Fruit fly (Drosophila melanogaster) whole organism, adult: Measurements from ENCODE around the gene CG32987.

Experiments used
- CG11617 ChIP-seq: fragments of 200-800 bp; sonication (Bioruptor generic); optimal IDR thresholded peaks from 2 replicates; lab custom pipeline; 2017; ENCODE audit warnings: mild to moderate bottlenecking, missing biosample characterization, missing genetic modification reagents, missing genetic modification characterization
- CG12768 ChIP-seq: fragments of 200-800 bp; sonication (Bioruptor generic); optimal IDR thresholded peaks from 2 replicates; lab custom pipeline; 2017; ENCODE audit warnings: missing biosample characterization, missing genetic modification characterization, mild to moderate bottlenecking, moderate library complexity, missing genetic modification reagents
- CG14711 ChIP-seq: fragments of 200-800 bp; sonication (Bioruptor generic); optimal IDR thresholded peaks from 2 replicates; lab custom pipeline; 2018; ENCODE audit warnings: missing biosample characterization, mild to moderate bottlenecking, missing genetic modification characterization, moderate library complexity
- CG1620 ChIP-seq: fragments of 200-800 bp; sonication (Bioruptor generic); optimal IDR thresholded peaks from 2 replicates; lab custom pipeline; 2016; ENCODE audit warnings: missing biosample characterization, missing genetic modification characterization
- CG33017 ChIP-seq: fragments of 200-800 bp; sonication (Bioruptor generic); optimal IDR thresholded peaks from 2 replicates; lab custom pipeline; 2018; ENCODE audit warnings: missing biosample characterization, mild to moderate bottlenecking, missing genetic modification characterization, moderate library complexity
- CG5204 ChIP-seq: fragments of 200-800 bp; sonication (Bioruptor generic); optimal IDR thresholded peaks from 2 replicates; lab custom pipeline; 2016; ENCODE audit warnings: missing biosample characterization, missing genetic modification characterization
- CG7045 ChIP-seq: fragments of 200-800 bp; sonication (Bioruptor generic); optimal IDR thresholded peaks from 2 replicates; lab custom pipeline; 2017; ENCODE audit warnings: missing biosample characterization, mild to moderate bottlenecking, missing genetic modification characterization
- CG7101 ChIP-seq: fragments of 200-800 bp; sonication (Bioruptor generic); optimal IDR thresholded peaks from 2 replicates; lab custom pipeline; 2018; ENCODE audit warnings: missing biosample characterization, mild to moderate bottlenecking, missing genetic modification characterization, moderate library complexity
- Clk ChIP-seq: fragments of 200-800 bp; sonication (Bioruptor generic); optimal IDR thresholded peaks from 2 replicates; lab custom pipeline; 2017; ENCODE audit warnings: missing biosample characterization, missing genetic modification characterization
- Crg-1 ChIP-seq: fragments of 200-800 bp; sonication (Bioruptor generic); optimal IDR thresholded peaks from 2 replicates; lab custom pipeline; 2016; ENCODE audit warnings: missing biosample characterization, missing genetic modification characterization
- Hr96 ChIP-seq: fragments of 200-800 bp; sonication (Bioruptor generic); optimal IDR thresholded peaks from 2 replicates; lab custom pipeline; 2016; ENCODE audit warnings: missing biosample characterization, missing genetic modification characterization
- Mnt ChIP-seq: fragments of 200-800 bp; sonication (Bioruptor generic); optimal IDR thresholded peaks from 2 replicates; lab custom pipeline; 2016; ENCODE audit warnings: missing biosample characterization, mild to moderate bottlenecking, missing genetic modification characterization
- bab1 ChIP-seq: fragments of 200-800 bp; sonication (Bioruptor generic); optimal IDR thresholded peaks from 3 replicates; lab custom pipeline; 2019; ENCODE audit warnings: missing biosample characterization, mild to moderate bottlenecking, missing genetic modification characterization, moderate library complexity
- cic ChIP-seq: fragments of 200-800 bp; sonication (Bioruptor generic); optimal IDR thresholded peaks from 2 replicates; lab custom pipeline; 2017; ENCODE audit warnings: missing biosample characterization, mild to moderate bottlenecking, missing genetic modification characterization, moderate library complexity
- cnc ChIP-seq, 2 experiments: fragments of >200 bp; optimal IDR thresholded peaks; 2 replicates each; lab custom pipeline; 2017
- kay ChIP-seq: fragments of 200-800 bp; sonication (Bioruptor generic); peaks from one replicate; lab custom pipeline; 2016; ENCODE audit warnings: missing biosample characterization, missing genetic modification characterization, borderline replicate concordance
- ovo ChIP-seq: fragments of 200-800 bp; sonication (Bioruptor generic); optimal IDR thresholded peaks from 2 replicates; lab custom pipeline; 2016; ENCODE audit warnings: missing biosample characterization, missing genetic modification characterization
- pad ChIP-seq: fragments of 200-800 bp; sonication (Bioruptor generic); optimal IDR thresholded peaks from 3 replicates; lab custom pipeline; 2017; ENCODE audit warnings: missing biosample characterization, missing genetic modification characterization, mild to moderate bottlenecking, moderate library complexity, missing genetic modification reagents
- tj ChIP-seq: fragments of 200-800 bp; sonication (Bioruptor generic); optimal IDR thresholded peaks from 3 replicates; lab custom pipeline; 2017; ENCODE audit warnings: missing biosample characterization, mild to moderate bottlenecking, missing genetic modification characterization, moderate library complexity
- toe ChIP-seq: fragments of 200-800 bp; sonication (Bioruptor generic); optimal IDR thresholded peaks from 2 replicates; lab custom pipeline; 2016; ENCODE audit warnings: missing biosample characterization, missing genetic modification characterization

Gene CG32987

dm6 chr2L:8864564-8864963, 953 bp downstream of the CG32987 start, which contains the start of gene CG32988:
CG32988 (plus strand) TSS chr2L:8864864.
- TF ChIP-seq bab1 (GFP tag; lab: Kevin White, UChicago) (no peak), Clk (no peak), tj (GFP tag; lab: Kevin White, UChicago) (no peak), kay (no peak), CG7101 (tag; lab: Kevin White, UChicago) (no peak), pad (no peak), cic (GFP tag; lab: Kevin White, UChicago) (no peak), cnc (optimal IDR thresholded peaks at IDR 0.05; lab: Kevin White, UChicago) (no peak), CG7045 (no peak), Hr96 (no peak), CG1620 (GFP tag; lab: Kevin White, UChicago) (no peak), CG12768 (no peak), Mnt (GFP tag; lab: Kevin White, UChicago) (no peak), Crg-1 (GFP tag; lab: Kevin White, UChicago) (no peak), CG33017 (no peak), CG14711 (tag; lab: Kevin White, UChicago) (no peak), CG5204 (GFP tag; lab: Kevin White, UChicago) (no peak), CG11617 (GFP tag; lab: Kevin White, UChicago) (no peak), toe (no peak), ovo (no peak)

dm6 chr2L:8865550-8865949, 1.9 kb downstream of the CG32987 start, which contains the start of gene CG32983:
CG32983 (plus strand) TSS chr2L:8865850.
- TF ChIP-seq Mnt (GFP tag; lab: Kevin White, UChicago) (no peak), cnc (optimal IDR thresholded peaks at IDR 0.05; lab: Kevin White, UChicago) (no peak), CG7045 (no peak), kay (no peak), toe (no peak), Clk (no peak), CG33017 (no peak), Hr96 (no peak), tj (GFP tag; lab: Kevin White, UChicago) (no peak), CG11617 (GFP tag; lab: Kevin White, UChicago) (no peak), CG14711 (tag; lab: Kevin White, UChicago) (no peak), CG1620 (GFP tag; lab: Kevin White, UChicago) (no peak)

DNA sequence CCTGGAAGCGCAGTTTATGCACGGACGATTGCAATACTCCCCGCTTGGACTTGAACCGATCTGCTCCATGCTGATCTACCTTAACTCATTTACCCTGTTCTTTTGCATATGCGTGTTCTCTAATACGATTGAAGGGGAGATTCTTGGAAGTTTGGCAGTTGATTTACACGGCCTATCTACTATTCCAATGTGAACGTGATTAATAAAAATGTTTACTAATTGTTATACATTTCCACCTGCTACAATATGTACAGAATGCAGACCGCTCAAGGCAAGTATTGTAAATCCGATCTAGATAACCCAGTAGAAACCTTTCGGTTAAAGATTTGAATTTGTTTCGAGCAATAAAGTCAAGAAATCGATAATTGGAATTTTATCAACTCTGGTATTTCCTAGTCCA, 2.9 kb downstream of the CG32987 start, which contains the start of gene CG9483:
Gene CG9483, plus strand, starts transcription at position 301 of the 400 bp plus-strand sequence.
- no peak for TF ChIP-seq bab1 (GFP tag; lab: Kevin White, UChicago)
- TF ChIP-seq cnc (optimal IDR thresholded peaks at IDR 0.05; lab: Kevin White, UChicago), result no peak
- TF ChIP-seq kay, result no peak
- TF ChIP-seq tj (GFP tag; lab: Kevin White, UChicago), result no peak
- TF ChIP-seq CG7045, result no peak
- TF ChIP-seq CG5204 (GFP tag; lab: Kevin White, UChicago), result no peak
- no peak for TF ChIP-seq CG11617 (GFP tag; lab: Kevin White, UChicago)
- no peak for TF ChIP-seq cic (GFP tag; lab: Kevin White, UChicago)
- no peak for TF ChIP-seq Crg-1 (GFP tag; lab: Kevin White, UChicago)
- TF ChIP-seq CG7101 (tag; lab: Kevin White, UChicago), result no peak
- TF ChIP-seq pad, result no peak
- TF ChIP-seq ovo, result no peak
- no peak for TF ChIP-seq CG33017
- TF ChIP-seq CG1620 (GFP tag; lab: Kevin White, UChicago), result no peak
- no peak for TF ChIP-seq CG12768
- TF ChIP-seq CG14711 (tag; lab: Kevin White, UChicago), result no peak
- no peak for TF ChIP-seq toe
- no peak for TF ChIP-seq Clk

DNA sequence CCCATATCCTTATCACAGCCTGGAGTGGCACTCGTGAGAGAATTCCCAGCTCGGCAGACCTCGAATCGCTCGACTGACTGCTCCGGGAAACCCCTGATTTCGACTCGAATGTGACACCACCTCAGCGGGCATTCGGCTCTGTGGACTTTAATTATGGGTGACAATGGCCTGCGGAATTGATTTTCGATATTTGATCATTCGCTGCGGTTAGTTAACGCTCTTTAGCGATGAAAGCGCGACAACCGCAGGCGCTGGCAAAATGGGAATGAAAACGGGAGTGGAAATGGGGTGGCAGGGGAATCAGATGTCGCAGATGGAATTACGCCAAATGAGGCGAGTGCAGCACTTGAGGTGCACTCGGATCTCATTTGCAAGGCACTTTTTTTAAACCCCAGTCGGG, 8.1 kb downstream of the CG32987 start:
- TF ChIP-seq Hr96 (no peak), CG11617 (GFP tag; lab: Kevin White, UChicago) (no peak), CG14711 (tag; lab: Kevin White, UChicago) (no peak), CG7101 (tag; lab: Kevin White, UChicago) (no peak), CG5204 (GFP tag; lab: Kevin White, UChicago) (no peak), tj (GFP tag; lab: Kevin White, UChicago) (no peak), kay (no peak), CG33017 (no peak)

DNA sequence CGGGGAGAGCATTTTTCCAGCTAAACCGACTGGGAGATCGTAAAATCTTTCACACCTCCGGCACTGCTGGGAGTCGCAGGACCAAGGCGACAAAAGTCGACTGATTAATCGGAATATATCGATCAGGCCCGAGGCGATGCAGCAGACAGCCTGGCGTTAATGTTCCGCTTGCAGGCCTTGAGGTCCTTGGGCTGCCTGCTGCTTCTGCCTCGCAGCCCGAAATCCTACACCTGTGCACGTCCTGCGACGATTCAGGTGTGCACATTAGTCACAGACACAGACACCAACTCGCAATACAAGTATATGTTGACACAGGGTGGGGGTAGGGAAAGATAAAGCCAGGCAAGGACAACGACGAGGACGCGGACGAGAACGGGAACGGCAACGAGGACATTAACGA, 12.2 kb downstream of the CG32987 start:
- TF ChIP-seq cnc (optimal IDR thresholded peaks at IDR 0.05; lab: Kevin White, UChicago) (no peak), CG12768 (no peak), Clk (no peak), CG1620 (GFP tag; lab: Kevin White, UChicago) (no peak), Mnt (GFP tag; lab: Kevin White, UChicago) (no peak), Crg-1 (GFP tag; lab: Kevin White, UChicago) (no peak), CG5204 (GFP tag; lab: Kevin White, UChicago) (no peak), pad (no peak), CG11617 (GFP tag; lab: Kevin White, UChicago) (no peak), CG33017 (no peak), toe (no peak), bab1 (GFP tag; lab: Kevin White, UChicago) (no peak), cic (GFP tag; lab: Kevin White, UChicago) (no peak)

dm6 chr2L:8879241-8879931, 15.8 kb downstream of the CG32987 start:
- TF ChIP-seq Mnt (GFP tag; lab: Kevin White, UChicago) (no peak), Clk (no peak), Hr96 (no peak), cic (GFP tag; lab: Kevin White, UChicago) (no peak), Crg-1 (GFP tag; lab: Kevin White, UChicago) (no peak), bab1 (GFP tag; lab: Kevin White, UChicago) (no peak), cnc (optimal IDR thresholded peaks at IDR 0.05; lab: Kevin White, UChicago) (no peak), CG11617 (GFP tag; lab: Kevin White, UChicago) (no peak), ovo (no peak)
